Worm (Caenorhabditis elegans): Measurements from ENCODE around the gene cpi-2.
A peak's percentile ranks its signal among the peaks of the same experiment; 100 is the strongest.

DNA sequence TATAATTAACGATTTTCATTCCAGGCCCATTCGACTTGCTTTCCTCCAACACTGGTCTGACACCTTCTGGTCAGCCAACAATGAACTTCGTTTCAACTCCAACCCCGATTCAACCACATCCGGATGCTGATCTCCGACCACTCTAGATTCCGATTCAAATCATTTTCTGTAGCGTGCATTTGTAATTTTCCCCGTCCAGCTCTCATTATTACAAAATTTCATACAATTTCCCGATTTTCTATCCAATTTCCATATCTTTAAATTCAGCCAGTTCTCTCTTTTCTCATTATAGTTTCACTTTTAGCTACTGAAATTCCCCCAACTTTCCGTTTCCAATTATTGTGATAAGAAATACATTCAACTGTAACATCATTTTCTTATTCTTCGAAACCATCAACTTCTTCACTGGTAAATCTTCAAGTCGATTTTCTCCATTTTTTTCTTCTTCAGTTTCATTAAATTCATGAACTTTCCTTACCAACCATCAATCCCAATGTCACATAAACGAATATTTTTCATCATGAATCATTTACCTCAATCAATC lies 28.2 kb upstream of the cpi-2 start:
- TF ChIP-seq sox-4 (tag; optimal IDR thresholded peaks at IDR 0.05) (no peak), vab-15 (tag; optimal IDR thresholded peaks at IDR 0.05) (no peak), ceh-8 (GFP tag; optimal IDR thresholded peaks at IDR 0.05) (no peak), lin-35 (GFP tag; optimal IDR thresholded peaks at IDR 0.05) (no peak), nhr-85 (tag) (no peak), ztf-4 (tag; optimal IDR thresholded peaks at IDR 0.05) (no peak), nhr-28 (tag; optimal IDR thresholded peaks at IDR 0.05) (no peak), efl-1 (optimal IDR thresholded peaks at IDR 0.05) (no peak), efl-1 (GFP tag; optimal IDR thresholded peaks at IDR 0.05 in 1 of 2) (peak in 1 of 2 experiments; percentile 60), skn-1 (tag; optimal IDR thresholded peaks at IDR 0.05) (no peak)
